Worm (Caenorhabditis elegans) whole organism, L4/young adult: ENCODE data around the gene F44D12.19.
"Not testable (repeated sequence)": the region's sequence is repeated elsewhere in the genome, so short reads cannot be mapped to it uniquely, and the experiment has no call there.

Experiments used
- W03F9.2 ChIP-seq: fragments of 150-350 bp; optimal IDR thresholded peaks from 2 replicates; lab custom pipeline; 2014; ENCODE audit warnings: missing biosample characterization, missing genetic modification characterization
- dao-5 ChIP-seq: sonication (generic microtip); optimal IDR thresholded peaks from 2 replicates; lab custom pipeline; 2016; ENCODE audit warnings: missing genotype, missing genetic modification characterization, moderate library complexity, missing compliant biosample characterization
- him-1 ChIP-seq: sonication (generic microtip); optimal IDR thresholded peaks from 2 replicates; lab custom pipeline; 2016; ENCODE audit warnings: missing genotype, missing genetic modification reagents, missing genetic modification characterization, missing compliant biosample characterization

The F44D12.19 gene

ce11 chrIV:10006792-10007191 is 14.6 kb upstream of the F44D12.19 start, which contains the start of gene C47E12.13:
Gene C47E12.13 (minus strand): TSS chrIV:10006892.
- TF ChIP-seq dao-5 (tag; lab: Kevin White, UChicago), result no peak
- no peak for TF ChIP-seq W03F9.2
- TF ChIP-seq him-1, result no peak

- TF ChIP-seq him-1 (no peak), W03F9.2 (no peak), dao-5 (tag; lab: Kevin White, UChicago) (no peak)
Measured at ce11 chrIV:10007758-10008157, 13.6 kb upstream of the F44D12.19 start.

- TF ChIP-seq dao-5 (tag; lab: Kevin White, UChicago), result no peak
- no peak for TF ChIP-seq him-1
- TF ChIP-seq W03F9.2, result no peak
Measured at ce11 chrIV:10009536-10009935, 11.8 kb upstream of the F44D12.19 start, which contains the start of gene magu-4. Gene magu-4 (plus strand): TSS chrIV:10009753.

ce11 chrIV:10016977-10017376 is 4.4 kb upstream of the F44D12.19 start, which contains the start of gene ent-7:
Gene ent-7 (plus strand): TSS chrIV:10017277.
- TF ChIP-seq dao-5 (tag; lab: Kevin White, UChicago) (no peak), him-1 (no peak), W03F9.2 (no peak)

- TF ChIP-seq dao-5 (tag; lab: Kevin White, UChicago) (no peak), W03F9.2 (no peak), him-1 (no peak)
Measured at ce11 chrIV:10017633-10018032, 3.8 kb upstream of the F44D12.19 start, which contains the start of gene F44D12.2. Gene F44D12.2 (minus strand): TSS chrIV:10017733.

ce11 chrIV:10022991-10023390 is 1.6 kb downstream of the F44D12.19 start, which contains the start of gene F44D12.8:
Gene F44D12.8 (plus strand): TSS chrIV:10023291.
- no peak for TF ChIP-seq him-1
- TF ChIP-seq W03F9.2, result no peak
- no peak for TF ChIP-seq dao-5 (tag; lab: Kevin White, UChicago)

- TF ChIP-seq dao-5 (tag; lab: Kevin White, UChicago) (no peak), him-1 (no peak), W03F9.2 (no peak)
Measured at ce11 chrIV:10026129-10026528, 4.7 kb downstream of the F44D12.19 start.

- TF ChIP-seq W03F9.2 (no peak), him-1 (no peak), dao-5 (tag; lab: Kevin White, UChicago) (no peak)
Measured at ce11 chrIV:10027566-10027965, 6.2 kb downstream of the F44D12.19 start, which contains the start of gene gipc-2. Gene gipc-2 (minus strand): TSS chrIV:10027666.

ce11 chrIV:10028779-10029178 is 7.4 kb downstream of the F44D12.19 start, which contains the start of the genes F44D12.16 and msd-2:
Gene F44D12.16 (plus strand): TSS chrIV:10029079.
Gene msd-2 (plus strand): TSS chrIV:10029083.
- TF ChIP-seq him-1; dao-5 (tag; lab: Kevin White, UChicago); W03F9.2: not testable (repeated sequence)

ce11 chrIV:10033053-10033452 is 11.7 kb downstream of the F44D12.19 start, which contains the start of gene F44D12.6:
Gene F44D12.6 (plus strand): TSS chrIV:10033353.
- no peak for TF ChIP-seq dao-5 (tag; lab: Kevin White, UChicago)
- TF ChIP-seq W03F9.2, result no peak
- no peak for TF ChIP-seq him-1

ce11 chrIV:10036966-10037365 is 15.6 kb downstream of the F44D12.19 start, which contains the start of gene F44D12.10:
Gene F44D12.10 (minus strand): TSS chrIV:10037066.
- TF ChIP-seq dao-5 (tag; lab: Kevin White, UChicago) (no peak), W03F9.2 (no peak), him-1 (no peak)

- TF ChIP-seq him-1 (no peak), W03F9.2 (no peak), dao-5 (tag; lab: Kevin White, UChicago) (no peak)
Measured at ce11 chrIV:10040803-10041202, 19.4 kb downstream of the F44D12.19 start, which contains the start of gene dhs-31. Gene dhs-31 (minus strand): TSS chrIV:10040903.

- no peak for TF ChIP-seq dao-5 (tag; lab: Kevin White, UChicago)
- no peak for TF ChIP-seq W03F9.2
- no peak for TF ChIP-seq him-1
Measured at ce11 chrIV:10042881-10043280, 21.5 kb downstream of the F44D12.19 start, which contains the start of gene frk-1. Gene frk-1 (plus strand): TSS chrIV:10043181.

ce11 chrIV:10046005-10046404 is 24.6 kb downstream of the F44D12.19 start:
- TF ChIP-seq him-1 (no peak), W03F9.2 (no peak), dao-5 (tag; lab: Kevin White, UChicago) (no peak)

- TF ChIP-seq him-1 (no peak), W03F9.2 (no peak), dao-5 (tag; lab: Kevin White, UChicago) (no peak)
Measured at ce11 chrIV:10047108-10047507, 25.7 kb downstream of the F44D12.19 start, which contains the start of gene T04B2.3. Gene T04B2.3 (plus strand): TSS chrIV:10047408.
